Fruit fly (Drosophila melanogaster) whole organism, adult: Measurements from ENCODE around the gene CG11164.

Source experiments
- CG11617 ChIP-seq: fragments of 200-800 bp; sonication (Bioruptor generic); optimal IDR thresholded peaks from 2 replicates; lab custom pipeline; 2017; ENCODE audit warnings: mild to moderate bottlenecking, missing biosample characterization, missing genetic modification reagents, missing genetic modification characterization
- CG12768 ChIP-seq: fragments of 200-800 bp; sonication (Bioruptor generic); optimal IDR thresholded peaks from 2 replicates; lab custom pipeline; 2017; ENCODE audit warnings: missing biosample characterization, missing genetic modification characterization, mild to moderate bottlenecking, moderate library complexity, missing genetic modification reagents
- CG14711 ChIP-seq: fragments of 200-800 bp; sonication (Bioruptor generic); optimal IDR thresholded peaks from 2 replicates; lab custom pipeline; 2018; ENCODE audit warnings: missing biosample characterization, mild to moderate bottlenecking, missing genetic modification characterization, moderate library complexity
- CG1620 ChIP-seq: fragments of 200-800 bp; sonication (Bioruptor generic); optimal IDR thresholded peaks from 2 replicates; lab custom pipeline; 2016; ENCODE audit warnings: missing biosample characterization, missing genetic modification characterization
- CG33017 ChIP-seq: fragments of 200-800 bp; sonication (Bioruptor generic); optimal IDR thresholded peaks from 2 replicates; lab custom pipeline; 2018; ENCODE audit warnings: missing biosample characterization, mild to moderate bottlenecking, missing genetic modification characterization, moderate library complexity
- CG5204 ChIP-seq: fragments of 200-800 bp; sonication (Bioruptor generic); optimal IDR thresholded peaks from 2 replicates; lab custom pipeline; 2016; ENCODE audit warnings: missing biosample characterization, missing genetic modification characterization
- CG7045 ChIP-seq: fragments of 200-800 bp; sonication (Bioruptor generic); optimal IDR thresholded peaks from 2 replicates; lab custom pipeline; 2017; ENCODE audit warnings: missing biosample characterization, mild to moderate bottlenecking, missing genetic modification characterization
- CG7101 ChIP-seq: fragments of 200-800 bp; sonication (Bioruptor generic); optimal IDR thresholded peaks from 2 replicates; lab custom pipeline; 2018; ENCODE audit warnings: missing biosample characterization, mild to moderate bottlenecking, missing genetic modification characterization, moderate library complexity
- Clk ChIP-seq: fragments of 200-800 bp; sonication (Bioruptor generic); optimal IDR thresholded peaks from 2 replicates; lab custom pipeline; 2017; ENCODE audit warnings: missing biosample characterization, missing genetic modification characterization
- Crg-1 ChIP-seq: fragments of 200-800 bp; sonication (Bioruptor generic); optimal IDR thresholded peaks from 2 replicates; lab custom pipeline; 2016; ENCODE audit warnings: missing biosample characterization, missing genetic modification characterization
- Hr96 ChIP-seq: fragments of 200-800 bp; sonication (Bioruptor generic); optimal IDR thresholded peaks from 2 replicates; lab custom pipeline; 2016; ENCODE audit warnings: missing biosample characterization, missing genetic modification characterization
- Mnt ChIP-seq: fragments of 200-800 bp; sonication (Bioruptor generic); optimal IDR thresholded peaks from 2 replicates; lab custom pipeline; 2016; ENCODE audit warnings: missing biosample characterization, mild to moderate bottlenecking, missing genetic modification characterization
- bab1 ChIP-seq: fragments of 200-800 bp; sonication (Bioruptor generic); optimal IDR thresholded peaks from 3 replicates; lab custom pipeline; 2019; ENCODE audit warnings: missing biosample characterization, mild to moderate bottlenecking, missing genetic modification characterization, moderate library complexity
- cic ChIP-seq: fragments of 200-800 bp; sonication (Bioruptor generic); optimal IDR thresholded peaks from 2 replicates; lab custom pipeline; 2017; ENCODE audit warnings: missing biosample characterization, mild to moderate bottlenecking, missing genetic modification characterization, moderate library complexity
- cnc ChIP-seq, 2 experiments: fragments of >200 bp; optimal IDR thresholded peaks; 2 replicates each; lab custom pipeline; 2017
- kay ChIP-seq: fragments of 200-800 bp; sonication (Bioruptor generic); peaks from one replicate; lab custom pipeline; 2016; ENCODE audit warnings: missing biosample characterization, missing genetic modification characterization, borderline replicate concordance
- ovo ChIP-seq: fragments of 200-800 bp; sonication (Bioruptor generic); optimal IDR thresholded peaks from 2 replicates; lab custom pipeline; 2016; ENCODE audit warnings: missing biosample characterization, missing genetic modification characterization
- pad ChIP-seq: fragments of 200-800 bp; sonication (Bioruptor generic); optimal IDR thresholded peaks from 3 replicates; lab custom pipeline; 2017; ENCODE audit warnings: missing biosample characterization, missing genetic modification characterization, mild to moderate bottlenecking, moderate library complexity, missing genetic modification reagents
- tj ChIP-seq: fragments of 200-800 bp; sonication (Bioruptor generic); optimal IDR thresholded peaks from 3 replicates; lab custom pipeline; 2017; ENCODE audit warnings: missing biosample characterization, mild to moderate bottlenecking, missing genetic modification characterization, moderate library complexity
- toe ChIP-seq: fragments of 200-800 bp; sonication (Bioruptor generic); optimal IDR thresholded peaks from 2 replicates; lab custom pipeline; 2016; ENCODE audit warnings: missing biosample characterization, missing genetic modification characterization

Gene CG11164

DNA sequence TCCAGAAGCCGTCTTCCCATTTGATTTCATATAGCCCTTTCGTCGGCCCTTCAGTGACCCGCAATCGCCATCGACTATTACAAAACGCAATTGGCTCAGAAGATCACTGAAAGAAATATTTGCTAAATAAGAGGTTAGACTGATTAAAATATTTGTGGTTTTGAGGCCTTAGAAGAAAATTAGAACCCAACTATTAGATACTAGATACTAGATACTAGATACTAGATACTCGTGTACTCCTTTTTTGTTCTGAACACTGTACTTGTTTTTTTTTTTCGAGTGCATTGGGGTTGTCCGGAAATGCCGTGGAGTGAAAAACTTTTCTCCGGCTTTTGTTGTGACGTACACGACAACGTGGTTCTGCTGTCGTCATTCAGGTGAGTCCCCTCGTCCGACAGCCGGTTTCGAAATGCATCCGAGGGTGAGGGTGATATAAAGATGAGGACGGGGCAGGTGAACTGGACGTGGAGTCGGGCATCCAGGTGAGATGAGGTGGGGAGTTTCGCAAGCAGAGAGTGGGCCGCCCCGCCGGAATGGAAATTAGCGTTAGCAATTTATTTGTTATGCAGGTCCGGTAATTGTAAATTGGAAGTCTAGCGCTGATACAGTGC, 37.4 kb upstream of the CG11164 start:
- TF ChIP-seq CG33017 (tag; lab: Kevin White, UChicago) = peak; percentile 64
- TF ChIP-seq kay (GFP tag; lab: Kevin White, UChicago) = no peak
- no peak for TF ChIP-seq toe (GFP tag; lab: Kevin White, UChicago)
- TF ChIP-seq cnc (optimal IDR thresholded peaks at IDR 0.05; lab: Kevin White, UChicago) = no peak
- TF ChIP-seq Mnt (GFP tag; lab: Kevin White, UChicago) = peak; percentile 18
- peak; percentile 39 for TF ChIP-seq CG11617
- no peak for TF ChIP-seq Hr96 (GFP tag; lab: Kevin White, UChicago)
- peak; percentile 57 for TF ChIP-seq CG14711
- TF ChIP-seq CG12768 (GFP tag; lab: Kevin White, UChicago) = peak; percentile 37
- peak; percentile 2 for TF ChIP-seq CG1620 (GFP tag; lab: Kevin White, UChicago)
- TF ChIP-seq CG7045 (GFP tag; lab: Kevin White, UChicago) = peak; percentile 55
- TF ChIP-seq CG5204 (GFP tag; lab: Kevin White, UChicago) = peak; percentile 42
- peak; percentile 56 for TF ChIP-seq bab1 (GFP tag; lab: Kevin White, UChicago)
- TF ChIP-seq CG7101 (tag; lab: Kevin White, UChicago) = peak; percentile 62
- peak; percentile 23 for TF ChIP-seq tj (GFP tag; lab: Kevin White, UChicago)

DNA sequence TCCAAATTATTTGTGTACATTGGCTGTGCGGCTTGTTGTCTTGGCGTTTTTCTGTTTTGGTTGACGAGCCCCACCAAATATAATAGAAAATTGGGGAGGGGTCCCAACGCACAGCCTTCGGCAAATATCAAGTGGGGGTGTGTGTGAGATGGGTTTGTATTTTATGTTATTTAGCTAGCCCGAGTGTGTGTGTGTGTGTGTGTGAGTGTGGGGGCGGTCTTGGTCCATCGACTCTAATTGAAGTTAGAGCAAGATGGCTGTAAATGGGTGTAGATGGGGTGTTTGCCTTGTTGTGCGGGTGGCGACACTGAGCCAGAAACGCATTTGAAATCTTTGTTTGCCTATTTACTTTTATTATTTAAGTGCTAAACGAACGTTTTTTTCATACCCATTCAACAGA, 35.2 kb upstream of the CG11164 start:
- TF ChIP-seq pad (no peak), CG5204 (GFP tag; lab: Kevin White, UChicago) (no peak), cnc (optimal IDR thresholded peaks at IDR 0.05; lab: Kevin White, UChicago) (no peak), CG1620 (GFP tag; lab: Kevin White, UChicago) (no peak), CG7101 (tag; lab: Kevin White, UChicago) (no peak), CG7045 (GFP tag; lab: Kevin White, UChicago) (no peak), bab1 (GFP tag; lab: Kevin White, UChicago) (no peak)

DNA sequence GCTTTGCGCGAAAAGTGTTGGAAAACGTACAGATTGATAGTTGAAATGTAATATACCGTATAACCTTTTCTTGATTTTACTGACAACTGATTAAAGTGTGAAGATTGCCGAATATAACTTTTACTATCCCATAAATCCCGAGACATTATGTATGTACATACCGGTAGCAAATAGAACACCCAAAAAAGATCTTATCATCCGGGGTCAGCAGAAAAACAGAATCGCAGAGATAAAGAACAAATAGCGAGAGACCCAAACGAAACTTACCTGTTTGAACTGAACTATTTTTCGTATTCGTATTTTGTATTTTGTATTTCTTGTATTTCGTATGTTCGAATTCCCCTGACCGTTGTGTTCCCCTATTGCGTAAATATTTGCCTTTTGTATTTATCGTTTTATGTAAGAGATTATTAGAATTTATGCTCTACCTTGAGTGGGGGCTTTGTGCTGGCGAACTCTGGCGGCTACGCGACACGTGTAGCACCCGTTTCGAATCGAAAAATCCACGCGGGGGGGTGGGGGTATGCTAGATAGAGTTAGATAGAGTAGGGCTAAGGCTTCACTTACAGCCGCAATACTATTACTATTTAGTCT, 34.4 kb upstream of the CG11164 start:
- no peak for TF ChIP-seq Crg-1 (GFP tag; lab: Kevin White, UChicago)
- TF ChIP-seq CG5204 (GFP tag; lab: Kevin White, UChicago) = no peak
- TF ChIP-seq CG1620 (GFP tag; lab: Kevin White, UChicago) = no peak
- no peak for TF ChIP-seq ovo (GFP tag; lab: Kevin White, UChicago)
- TF ChIP-seq pad = no peak
- TF ChIP-seq CG33017 (tag; lab: Kevin White, UChicago) = no peak
- no peak for TF ChIP-seq tj (GFP tag; lab: Kevin White, UChicago)
- TF ChIP-seq Clk (GFP tag; lab: Kevin White, UChicago) = no peak
- no peak for TF ChIP-seq kay (GFP tag; lab: Kevin White, UChicago)
- TF ChIP-seq bab1 (GFP tag; lab: Kevin White, UChicago) = no peak
- TF ChIP-seq CG12768 (GFP tag; lab: Kevin White, UChicago) = no peak
- no peak for TF ChIP-seq CG14711
- no peak for TF ChIP-seq CG7045 (GFP tag; lab: Kevin White, UChicago)
- TF ChIP-seq cnc (optimal IDR thresholded peaks at IDR 0.05; lab: Kevin White, UChicago) = no peak
- TF ChIP-seq CG11617 = no peak
- TF ChIP-seq Mnt (GFP tag; lab: Kevin White, UChicago) = no peak
- TF ChIP-seq cic (GFP tag; lab: Kevin White, UChicago) = no peak

DNA sequence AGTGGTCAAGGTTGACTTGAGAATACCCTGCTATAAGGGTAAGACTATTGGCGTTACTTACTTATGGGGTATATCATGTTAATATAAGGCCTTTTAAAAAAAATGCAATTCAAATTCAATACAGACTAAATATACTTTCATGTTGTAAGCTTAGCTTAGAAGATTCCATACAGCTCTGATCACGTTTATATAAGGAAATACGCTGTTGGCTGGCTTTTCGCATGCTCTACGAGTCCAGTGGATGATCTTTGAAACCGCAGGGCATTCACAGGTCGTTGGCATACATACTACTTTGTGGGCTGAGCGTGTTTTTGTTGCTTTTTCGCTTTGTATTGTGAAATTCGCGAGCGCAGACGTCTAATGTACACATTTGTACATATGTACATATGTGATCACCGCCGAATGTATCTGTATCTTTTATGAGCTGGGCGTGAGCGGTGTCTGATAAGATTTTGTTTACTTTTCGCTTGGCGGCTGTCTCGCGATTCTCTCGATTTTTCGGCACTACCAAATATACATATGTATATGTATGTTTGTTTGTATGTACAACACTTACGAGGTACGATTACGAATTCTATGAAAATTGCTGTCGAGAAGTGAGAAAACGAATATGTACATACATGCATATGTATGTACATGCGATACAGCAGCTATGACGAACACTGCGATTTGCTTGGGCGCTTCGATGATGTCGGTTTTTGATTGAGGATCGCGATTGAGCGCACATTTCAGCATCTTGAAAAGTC, 33.4 kb upstream of the CG11164 start:
- peak; percentile 4 for TF ChIP-seq kay (GFP tag; lab: Kevin White, UChicago)
- no peak for TF ChIP-seq CG12768 (GFP tag; lab: Kevin White, UChicago)
- peak; percentile 53 for TF ChIP-seq tj (GFP tag; lab: Kevin White, UChicago)
- TF ChIP-seq CG7045 (GFP tag; lab: Kevin White, UChicago) = no peak
- no peak for TF ChIP-seq Mnt (GFP tag; lab: Kevin White, UChicago)
- peak; percentile 16 for TF ChIP-seq CG33017 (tag; lab: Kevin White, UChicago)
- peak; percentile 33 for TF ChIP-seq ovo (GFP tag; lab: Kevin White, UChicago)
- peak; percentile 81 for TF ChIP-seq bab1 (GFP tag; lab: Kevin White, UChicago)
- peak; percentile 5 for TF ChIP-seq cic (GFP tag; lab: Kevin White, UChicago)
- TF ChIP-seq toe (GFP tag; lab: Kevin White, UChicago) = no peak
- peak; percentile 58 for TF ChIP-seq Hr96 (GFP tag; lab: Kevin White, UChicago)
- peak; percentile 32 for TF ChIP-seq CG5204 (GFP tag; lab: Kevin White, UChicago)
- TF ChIP-seq CG14711 = peak; percentile 38
- peak; percentile 15 for TF ChIP-seq pad
- peak; percentile 14 for TF ChIP-seq CG11617
- TF ChIP-seq CG7101 (tag; lab: Kevin White, UChicago) = peak; percentile 58

DNA sequence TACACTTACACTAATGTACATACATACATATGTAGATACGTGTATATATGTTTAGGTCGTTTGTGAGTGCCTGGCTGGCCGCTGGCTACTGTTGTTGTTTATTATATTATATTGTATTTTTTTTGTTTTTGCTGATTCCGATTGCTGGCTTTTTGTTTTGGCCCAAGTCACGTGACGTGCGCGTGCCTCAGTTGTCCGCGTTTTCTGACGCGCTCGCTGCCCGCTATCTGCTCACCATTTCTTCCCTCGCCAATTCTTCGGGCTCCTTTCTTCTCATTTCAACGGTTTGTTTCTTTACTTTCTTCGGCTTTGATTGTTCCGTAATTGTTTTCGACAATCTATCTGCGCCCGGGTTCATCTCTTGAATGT, 32.8 kb upstream of the CG11164 start:
- TF ChIP-seq CG7101 (tag; lab: Kevin White, UChicago) (no peak), tj (GFP tag; lab: Kevin White, UChicago) (peak; percentile 45)

DNA sequence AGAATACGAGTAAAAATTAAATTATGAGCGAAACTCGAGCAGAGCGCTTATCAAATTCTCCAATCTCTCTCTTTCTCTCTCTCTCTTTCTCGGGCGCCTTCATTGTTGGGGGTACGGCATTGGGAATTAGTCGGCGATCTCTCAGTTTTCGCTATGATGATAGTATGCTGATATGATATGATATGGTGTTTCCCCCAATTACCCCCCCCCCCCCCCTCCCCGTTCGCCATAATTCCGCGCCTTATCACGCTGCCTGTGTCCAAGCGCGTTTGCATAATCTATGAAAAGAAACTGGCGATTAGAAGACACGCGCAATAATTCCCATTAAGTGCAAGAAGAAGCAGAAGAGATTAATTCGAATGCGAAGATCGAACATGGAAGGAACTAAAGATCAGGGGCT, 31.0 kb upstream of the CG11164 start:
- no peak for TF ChIP-seq tj (GFP tag; lab: Kevin White, UChicago)
- no peak for TF ChIP-seq kay (GFP tag; lab: Kevin White, UChicago)
- no peak for TF ChIP-seq ovo (GFP tag; lab: Kevin White, UChicago)
- TF ChIP-seq CG5204 (GFP tag; lab: Kevin White, UChicago) = no peak
- no peak for TF ChIP-seq Crg-1 (GFP tag; lab: Kevin White, UChicago)
- no peak for TF ChIP-seq CG1620 (GFP tag; lab: Kevin White, UChicago)
- TF ChIP-seq Clk (GFP tag; lab: Kevin White, UChicago) = no peak
- no peak for TF ChIP-seq Mnt (GFP tag; lab: Kevin White, UChicago)
- TF ChIP-seq pad = no peak
- TF ChIP-seq cnc (optimal IDR thresholded peaks at IDR 0.05; lab: Kevin White, UChicago) = no peak
- no peak for TF ChIP-seq CG12768 (GFP tag; lab: Kevin White, UChicago)
- no peak for TF ChIP-seq cic (GFP tag; lab: Kevin White, UChicago)
- no peak for TF ChIP-seq toe (GFP tag; lab: Kevin White, UChicago)
- no peak for TF ChIP-seq CG33017 (tag; lab: Kevin White, UChicago)
- TF ChIP-seq CG14711 = no peak
- TF ChIP-seq CG7045 (GFP tag; lab: Kevin White, UChicago) = no peak
